ENCODE assay signal across 5 fruit fly cellular contexts in the genomic region with DNA sequence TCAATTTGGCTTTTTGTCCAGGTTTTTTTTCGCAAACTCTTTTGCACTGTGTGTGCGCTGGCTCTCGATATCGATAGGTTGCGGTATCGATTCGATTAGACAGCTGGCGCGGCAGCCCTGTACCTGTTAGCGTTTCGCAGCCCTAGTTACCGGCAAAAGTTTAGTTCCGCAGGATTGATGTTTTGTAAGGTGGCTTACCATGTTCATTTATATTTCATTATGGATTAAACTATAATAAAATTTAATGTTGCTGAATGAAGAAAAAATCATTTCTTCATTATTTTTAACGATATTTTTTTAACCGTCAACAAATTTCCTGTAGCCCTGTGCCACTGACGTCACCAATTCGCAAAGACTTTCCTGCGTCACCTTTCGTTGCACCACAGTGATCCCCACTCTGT.
TF ChIP-seq lines count a peak whose summit lies in the region.

A gene (minus strand): TSS at position 84 of the 401 bp plus-strand sequence.

TF ChIP-seq in whole organism, adult, 20 proteins besides CTCF, POLR2A, EP300 and RAD21 (continued from another document):
- TF ChIP-seq CG14711 (tag; optimal IDR thresholded peaks at IDR 0.05; lab: Kevin White, UChicago) (peak; percentile 95), CG11617 (GFP tag; optimal IDR thresholded peaks at IDR 0.05; lab: Kevin White, UChicago) (peak; percentile 96), ovo (GFP tag; optimal IDR thresholded peaks at IDR 0.05; lab: Kevin White, UChicago) (peak; percentile 94), CG5204 (GFP tag; optimal IDR thresholded peaks at IDR 0.05; lab: Kevin White, UChicago) (peak; percentile 98)
TF ChIP-seq in whole organism, adult: peak in this region for 18.

TF ChIP-seq in whole organism, embryonic, 481 proteins besides CTCF, POLR2A, EP300 and RAD21 (continued from another document and continues in another):
- TF ChIP-seq Side (GFP tag; optimal IDR thresholded peaks at IDR 0.05; lab: Kevin White, UChicago) (peak; percentile 96), H15 (GFP tag; IDR thresholded peaks at IDR 0.05; lab: Robert Waterston, UW) (peak; percentile 99), hbn (GFP tag; IDR thresholded peaks at IDR 0.05; lab: Robert Waterston, UW; ENCODE audit: partially characterized antibody) (peak; percentile 56; the same call in 1 of the 2 replicates), CG4617 (GFP tag; optimal IDR thresholded peaks at IDR 0.05; lab: Kevin White, UChicago; ENCODE audit: borderline replicate concordance) (peak; percentile 99), CG6272 (GFP tag; IDR thresholded peaks at IDR 0.05; lab: Robert Waterston, UW) (peak; percentile 99), CG33557 (GFP tag; optimal IDR thresholded peaks at IDR 0.05; lab: Kevin White, UChicago) (peak; percentile 98), CG4360 (GFP tag; IDR thresholded peaks at IDR 0.05; lab: Robert Waterston, UW) (peak; percentile 88), CG9215 (GFP tag; IDR thresholded peaks at IDR 0.05; lab: Robert Waterston, UW) (peak; percentile 98), CG1602 (GFP tag; optimal IDR thresholded peaks at IDR 0.05; lab: Kevin White, UChicago) (peak; percentile 99), CG9797 (GFP tag; optimal IDR thresholded peaks at IDR 0.05; lab: Kevin White, UChicago) (peak; percentile 72), scrt (GFP tag; optimal IDR thresholded peaks at IDR 0.05; lab: Kevin White, UChicago) (peak; percentile 95), prd (optimal IDR thresholded peaks at IDR 0.05; lab: Kevin White, UChicago) (no peak), prd (GFP tag; IDR thresholded peaks at IDR 0.05; lab: Robert Waterston, UW) (peak; percentile 100), Nf-YA (GFP tag; IDR thresholded peaks at IDR 0.05; lab: Robert Waterston, UW) (peak; percentile 96), CG5953 (GFP tag; IDR thresholded peaks at IDR 0.05; lab: Robert Waterston, UW) (peak; percentile 97), CG6254 (GFP tag; optimal IDR thresholded peaks at IDR 0.05; lab: Kevin White, UChicago) (peak; percentile 96), Poxn (GFP tag; IDR thresholded peaks at IDR 0.05; lab: Robert Waterston, UW) (peak; percentile 95), CG13624 (GFP tag; optimal IDR thresholded peaks at IDR 0.05; lab: Kevin White, UChicago) (peak; percentile 98), CG16779 (GFP tag; IDR thresholded peaks at IDR 0.05; lab: Robert Waterston, UW) (peak; percentile 95), ara (GFP tag; IDR thresholded peaks at IDR 0.05; lab: Robert Waterston, UW) (peak; percentile 99), CG30020 (tag; optimal IDR thresholded peaks at IDR 0.05; lab: Kevin White, UChicago) (peak; percentile 90), Scr (GFP tag; IDR thresholded peaks at IDR 0.05; lab: Robert Waterston, UW; ENCODE audit: partially characterized antibody) (peak; percentile 71), HmgZ (tag; optimal IDR thresholded peaks at IDR 0.05; lab: Kevin White, UChicago) (peak; percentile 99), ssp (GFP tag; IDR thresholded peaks at IDR 0.05; lab: Robert Waterston, UW) (peak; percentile 94), gcm (GFP tag; optimal IDR thresholded peaks at IDR 0.05; lab: Kevin White, UChicago) (peak; percentile 97), CG16813 (GFP tag; IDR thresholded peaks at IDR 0.05; lab: Robert Waterston, UW; ENCODE audit: partially characterized antibody) (peak; percentile 68), NK7.1 (GFP tag; optimal IDR thresholded peaks at IDR 0.05; lab: Kevin White, UChicago) (peak; percentile 92), CG7372 (GFP tag; IDR thresholded peaks at IDR 0.05; lab: Robert Waterston, UW) (peak; percentile 99), sr (GFP tag; IDR thresholded peaks at IDR 0.05; lab: Robert Waterston, UW) (peak; percentile 90)

TF ChIP-seq in whole organism, prepupa, 60 proteins besides CTCF, POLR2A, EP300 and RAD21 (continued from another document and continues in another):
- peak; percentile 98 for TF ChIP-seq Sox15 (GFP tag; optimal IDR thresholded peaks at IDR 0.05; lab: Kevin White, UChicago)
- TF ChIP-seq CG10669 (GFP tag; optimal IDR thresholded peaks at IDR 0.05; lab: Kevin White, UChicago) = peak; percentile 98
- peak; percentile 95 for TF ChIP-seq dac (GFP tag; optimal IDR thresholded peaks at IDR 0.05; lab: Kevin White, UChicago)
- TF ChIP-seq cyc (GFP tag; optimal IDR thresholded peaks at IDR 0.05; lab: Kevin White, UChicago) = peak; percentile 99
- peak; percentile 99 for TF ChIP-seq OdsH (GFP tag; optimal IDR thresholded peaks at IDR 0.05; lab: Kevin White, UChicago)
- TF ChIP-seq Hr38 (GFP tag; optimal IDR thresholded peaks at IDR 0.05; lab: Kevin White, UChicago) = peak; percentile 84
- peak; percentile 99 for TF ChIP-seq svp (GFP tag; lab: Kevin White, UChicago)
- TF ChIP-seq CG16779 (tag; optimal IDR thresholded peaks at IDR 0.05; lab: Kevin White, UChicago) = peak; percentile 92
- peak; percentile 97 for TF ChIP-seq CG1621 (tag; optimal IDR thresholded peaks at IDR 0.05; lab: Kevin White, UChicago)
- peak; percentile 98 for TF ChIP-seq Hr39 (GFP tag; optimal IDR thresholded peaks at IDR 0.05; lab: Kevin White, UChicago)
- TF ChIP-seq CG6808 (GFP tag; optimal IDR thresholded peaks at IDR 0.05; lab: Kevin White, UChicago) = peak; percentile 96
- TF ChIP-seq fkh (GFP tag; optimal IDR thresholded peaks at IDR 0.05; lab: Kevin White, UChicago) = peak; percentile 92
- TF ChIP-seq CG6163 (GFP tag; IDR thresholded peaks at IDR 0.05; lab: Robert Waterston, UW) = peak; percentile 99
- TF ChIP-seq CG8319 (GFP tag; optimal IDR thresholded peaks at IDR 0.05; lab: Kevin White, UChicago) = peak; percentile 96
- peak; percentile 98 for TF ChIP-seq Sox14 (GFP tag; optimal IDR thresholded peaks at IDR 0.05; lab: Kevin White, UChicago)
- peak; percentile 97 for TF ChIP-seq spab (GFP tag; optimal IDR thresholded peaks at IDR 0.05; lab: Kevin White, UChicago)
- peak; percentile 94 for TF ChIP-seq CG9139 (GFP tag; optimal IDR thresholded peaks at IDR 0.05; lab: Kevin White, UChicago)
- peak; percentile 99 for TF ChIP-seq Eip78C (GFP tag; lab: Kevin White, UChicago)
- peak; percentile 83 for TF ChIP-seq fd85E (GFP tag; optimal IDR thresholded peaks at IDR 0.05; lab: Kevin White, UChicago)
- peak; percentile 98 for TF ChIP-seq pdm3 (GFP tag; optimal IDR thresholded peaks at IDR 0.05; lab: Kevin White, UChicago)
- TF ChIP-seq Ets21C (GFP tag; optimal IDR thresholded peaks at IDR 0.05; lab: Kevin White, UChicago) = peak; percentile 96
- TF ChIP-seq topi (GFP tag; optimal IDR thresholded peaks at IDR 0.05; lab: Kevin White, UChicago) = peak; percentile 98
- peak; percentile 96 to 97 for TF ChIP-seq ss (GFP tag; optimal IDR thresholded peaks at IDR 0.05; lab: Kevin White, UChicago)
- peak; percentile 99 for TF ChIP-seq CG3032 (tag; optimal IDR thresholded peaks at IDR 0.05; lab: Kevin White, UChicago)
- peak; percentile 97 for TF ChIP-seq CG6792 (GFP tag; optimal IDR thresholded peaks at IDR 0.05; lab: Kevin White, UChicago)
- TF ChIP-seq CG4318 (GFP tag; optimal IDR thresholded peaks at IDR 0.05; lab: Kevin White, UChicago) = peak; percentile 96
- TF ChIP-seq CG10631 (GFP tag; optimal IDR thresholded peaks at IDR 0.05; lab: Kevin White, UChicago) = peak; percentile 99
- TF ChIP-seq CG8632 (GFP tag; optimal IDR thresholded peaks at IDR 0.05; lab: Kevin White, UChicago) = peak; percentile 97
- TF ChIP-seq fd59A (GFP tag; optimal IDR thresholded peaks at IDR 0.05; lab: Kevin White, UChicago) = peak; percentile 97
- TF ChIP-seq Sox102F (GFP tag; optimal IDR thresholded peaks at IDR 0.05; lab: Kevin White, UChicago) = peak; percentile 96
- TF ChIP-seq CG6854 (GFP tag; optimal IDR thresholded peaks at IDR 0.05; lab: Kevin White, UChicago) = peak; percentile 91
- peak; percentile 97 for TF ChIP-seq achi (GFP tag; optimal IDR thresholded peaks at IDR 0.05; lab: Kevin White, UChicago)

TF ChIP-seq in whole organism, pupa, 21 proteins besides CTCF, POLR2A, EP300 and RAD21 (continued from another document):
- TF ChIP-seq CG4496 (GFP tag; IDR thresholded peaks at IDR 0.05; lab: Robert Waterston, UW) = peak; percentile 99

TF ChIP-seq in whole organism, wandering third instar larva, 38 proteins besides CTCF, POLR2A, EP300 and RAD21 (continued from another document):
- TF ChIP-seq Jra (GFP tag; optimal IDR thresholded peaks at IDR 0.05; lab: Kevin White, UChicago) (peak; percentile 97), fru (GFP tag; optimal IDR thresholded peaks at IDR 0.05; lab: Kevin White, UChicago) (peak; percentile 97), Dfd (GFP tag; optimal IDR thresholded peaks at IDR 0.05; lab: Kevin White, UChicago) (no peak), foxo (GFP tag; optimal IDR thresholded peaks at IDR 0.05; lab: Kevin White, UChicago) (peak; percentile 83 to 99), Mio (GFP tag; optimal IDR thresholded peaks at IDR 0.05; lab: Kevin White, UChicago) (peak; percentile 87), pan (optimal IDR thresholded peaks at IDR 0.05; lab: Kevin White, UChicago) (no peak), GATAd (GFP tag; optimal IDR thresholded peaks at IDR 0.05; lab: Kevin White, UChicago) (peak; percentile 90), Hr83 (GFP tag; optimal IDR thresholded peaks at IDR 0.05; lab: Kevin White, UChicago; ENCODE audit: poor library complexity, severe bottlenecking) (peak; percentile 94), CG32264 (GFP tag; optimal IDR thresholded peaks at IDR 0.05; lab: Kevin White, UChicago) (peak; percentile 88), lola (GFP tag; optimal IDR thresholded peaks at IDR 0.05; lab: Kevin White, UChicago) (no peak)
